Worm (Caenorhabditis elegans) whole organism, L3 larva: Measurements from ENCODE around the gene srh-75.
A peak's percentile ranks its signal among the peaks of the same experiment; 100 is the strongest.

Experiments used
- aly-2 ChIP-seq: fragments of 150-350 bp; optimal IDR thresholded peaks from 2 replicates; lab custom pipeline; 2014; ENCODE audit warnings: missing biosample characterization, missing genetic modification characterization
- ama-1 ChIP-seq: fragments of 150-350 bp; optimal IDR thresholded peaks from 2 replicates; lab custom pipeline; 2018
- ceh-82 ChIP-seq: fragments of 150-350 bp; optimal IDR thresholded peaks from 2 replicates; lab custom pipeline; 2014; ENCODE audit warnings: missing biosample characterization, missing genetic modification characterization
- ceh-9 ChIP-seq: sonication (generic microtip); optimal IDR thresholded peaks from 2 replicates; lab custom pipeline; 2018; ENCODE audit warnings: missing biosample characterization, missing genetic modification characterization
- daf-12 ChIP-seq: fragments of 150-350 bp; optimal IDR thresholded peaks from 2 replicates; lab custom pipeline; 2014; ENCODE audit warnings: missing biosample characterization, missing genetic modification reagents, missing genetic modification characterization
- egl-5 ChIP-seq: fragments of 150-350 bp; optimal IDR thresholded peaks from 2 replicates; lab custom pipeline; 2017; ENCODE audit warnings: missing biosample characterization, missing genetic modification reagents, missing genetic modification characterization, inconsistent platforms
- elt-1 ChIP-seq: fragments of 150-350 bp; optimal IDR thresholded peaks from 2 replicates; lab custom pipeline; 2014; ENCODE audit warnings: missing biosample characterization, missing genetic modification characterization
- elt-2 ChIP-seq: sonication (generic microtip); optimal IDR thresholded peaks from 2 replicates; lab custom pipeline; 2016; ENCODE audit warnings: missing genetic modification reagents, mild to moderate bottlenecking, missing genetic modification characterization, missing compliant biosample characterization
- eor-1 ChIP-seq, 2 experiments: fragments of 150-350 bp; optimal IDR thresholded peaks; 2 replicates each; lab custom pipeline; 2014 to 2018; ENCODE audit warnings: missing biosample characterization in 2 of 2, missing genetic modification characterization in 2 of 2
- fkh-10 ChIP-seq: sonication (generic microtip); optimal IDR thresholded peaks from 2 replicates; lab custom pipeline; 2017; ENCODE audit warnings: missing biosample characterization, missing genetic modification reagents, missing genetic modification characterization
- fkh-2 ChIP-seq: fragments of 150-350 bp; optimal IDR thresholded peaks from 2 replicates; lab custom pipeline; 2014; ENCODE audit warnings: missing biosample characterization, missing genetic modification reagents, missing genetic modification characterization
- hmg-11 ChIP-seq: sonication (generic microtip); optimal IDR thresholded peaks from 2 replicates; lab custom pipeline; 2016; ENCODE audit warnings: missing genetic modification characterization, missing compliant biosample characterization
- jun-1 ChIP-seq: fragments of 150-350 bp; optimal IDR thresholded peaks from 2 replicates; lab custom pipeline; 2014; ENCODE audit warnings: missing biosample characterization, missing genetic modification reagents, missing genetic modification characterization
- lin-15B ChIP-seq: fragments of 150-350 bp; optimal IDR thresholded peaks from 2 replicates; lab custom pipeline; 2014; ENCODE audit warnings: missing biosample characterization, missing genetic modification characterization
- lin-39 ChIP-seq: fragments of 150-350 bp; optimal IDR thresholded peaks from 2 replicates; lab custom pipeline; 2018; ENCODE audit warnings: missing biosample characterization, missing genetic modification reagents, missing genetic modification characterization
- lsy-12 ChIP-seq: sonication (generic microtip); optimal IDR thresholded peaks from 2 replicates; lab custom pipeline; 2016; ENCODE audit warnings: mild to moderate bottlenecking, missing genetic modification characterization, missing compliant biosample characterization
- mdl-1 ChIP-seq: fragments of 150-350 bp; optimal IDR thresholded peaks from 2 replicates; lab custom pipeline; 2014; ENCODE audit warnings: missing biosample characterization, missing genetic modification characterization
- nfya-1 ChIP-seq: sonication (generic microtip); optimal IDR thresholded peaks from 2 replicates; lab custom pipeline; 2017; ENCODE audit warnings: missing genetic modification characterization, mild to moderate bottlenecking, missing compliant biosample characterization, antibody characterized with exemption, moderate library complexity; ENCODE audit not compliant: insufficient read depth
- nhr-11 ChIP-seq: fragments of 150-350 bp; optimal IDR thresholded peaks from 2 replicates; lab custom pipeline; 2014; ENCODE audit warnings: missing biosample characterization, missing genetic modification characterization
- nhr-12 ChIP-seq: fragments of 150-350 bp; optimal IDR thresholded peaks from 2 replicates; lab custom pipeline; 2014; ENCODE audit warnings: missing biosample characterization, missing genetic modification characterization
- nhr-23 ChIP-seq: fragments of 150-350 bp; optimal IDR thresholded peaks from 2 replicates; lab custom pipeline; 2014; ENCODE audit warnings: missing biosample characterization, missing genetic modification reagents, missing genetic modification characterization
- nhr-237 ChIP-seq: fragments of 150-350 bp; optimal IDR thresholded peaks from 2 replicates; lab custom pipeline; 2014; ENCODE audit warnings: missing biosample characterization, missing genetic modification characterization
- nhr-25 ChIP-seq: sonication (generic microtip); optimal IDR thresholded peaks from 2 replicates; lab custom pipeline; 2017; ENCODE audit warnings: missing biosample characterization, missing genetic modification characterization
- nhr-43 ChIP-seq: sonication (generic microtip); optimal IDR thresholded peaks from 2 replicates; lab custom pipeline; 2016; ENCODE audit warnings: mild to moderate bottlenecking, missing genetic modification characterization, missing compliant biosample characterization; ENCODE audit not compliant: poor library complexity, severe bottlenecking
- nhr-67 ChIP-seq: fragments of 150-350 bp; optimal IDR thresholded peaks from 2 replicates; lab custom pipeline; 2014; ENCODE audit warnings: missing biosample characterization, missing genetic modification characterization
- nhr-76 ChIP-seq: fragments of 150-350 bp; sonication (generic microtip); optimal IDR thresholded peaks from 5 replicates; lab custom pipeline; 2014; ENCODE audit warnings: missing biosample characterization, missing genetic modification characterization
- nhr-77 ChIP-seq: fragments of 150-350 bp; optimal IDR thresholded peaks from 2 replicates; lab custom pipeline; 2014; ENCODE audit warnings: missing biosample characterization, missing genetic modification characterization
- pha-4 ChIP-seq: fragments of 150-350 bp; optimal IDR thresholded peaks from 2 replicates; lab custom pipeline; 2014; ENCODE audit warnings: missing biosample characterization, missing genetic modification reagents, missing genetic modification characterization
- pqm-1 ChIP-seq: fragments of 150-350 bp; optimal IDR thresholded peaks from 2 replicates; lab custom pipeline; 2017; ENCODE audit warnings: missing biosample characterization, missing genetic modification characterization, inconsistent platforms
- sea-2 ChIP-seq: fragments of 150-350 bp; sonication (generic microtip); optimal IDR thresholded peaks from 4 replicates; lab custom pipeline; 2014; ENCODE audit warnings: missing biosample characterization, missing genetic modification reagents, missing genetic modification characterization
- snpc-4 ChIP-seq: fragments of 150-350 bp; optimal IDR thresholded peaks from 2 replicates; lab custom pipeline; 2014; ENCODE audit warnings: missing biosample characterization, missing genetic modification characterization
- tbx-2 ChIP-seq: sonication (generic microtip); optimal IDR thresholded peaks from 2 replicates; lab custom pipeline; 2016; ENCODE audit warnings: mild to moderate bottlenecking, missing genetic modification characterization, missing compliant biosample characterization
- unc-39 ChIP-seq: sonication (generic microtip); optimal IDR thresholded peaks from 4 replicates; lab custom pipeline; 2017; ENCODE audit warnings: missing biosample characterization, missing genetic modification characterization
- ztf-11 ChIP-seq: fragments of 150-350 bp; optimal IDR thresholded peaks from 2 replicates; lab custom pipeline; 2014; ENCODE audit warnings: missing biosample characterization, missing genetic modification characterization
- ztf-4 ChIP-seq: fragments of 150-350 bp; optimal IDR thresholded peaks from 2 replicates; lab custom pipeline; 2014; ENCODE audit warnings: missing biosample characterization, missing genetic modification characterization

The srh-75 gene

DNA sequence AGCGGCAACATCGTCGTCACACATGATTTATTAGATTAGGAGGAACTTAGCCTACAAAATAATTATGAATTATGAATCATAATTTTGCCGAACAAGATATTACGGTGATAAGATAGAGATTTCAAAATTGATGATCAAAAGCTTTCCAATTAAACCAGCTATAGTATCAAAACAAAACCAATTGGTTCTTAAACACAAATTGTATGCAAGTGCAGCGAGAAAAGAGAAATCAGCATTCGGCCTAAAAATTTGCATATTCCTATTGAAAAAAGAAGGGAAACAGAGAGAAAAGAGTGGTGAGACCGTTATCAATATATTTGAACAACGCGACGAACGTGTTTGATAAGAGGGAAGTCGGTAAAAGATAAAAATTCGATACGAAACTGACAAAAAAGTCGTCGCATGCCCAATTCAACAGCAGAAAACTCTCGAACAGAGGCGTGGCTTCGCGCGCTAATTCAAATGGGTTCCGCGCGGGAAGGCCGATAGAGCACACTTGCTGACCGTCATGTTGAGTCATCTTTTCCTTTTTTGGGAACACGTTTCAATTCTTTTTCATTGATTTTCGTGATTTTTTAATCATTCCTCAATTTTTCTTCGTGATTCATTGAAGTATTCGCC lies 21.3 kb upstream of the srh-75 start, which contains the start of gene act-2 (continued):
- TF ChIP-seq mdl-1, result no peak
- no peak for TF ChIP-seq fkh-2
- no peak for TF ChIP-seq nhr-237 (tag; lab: Kevin White, UChicago)
- no peak for TF ChIP-seq sea-2 (GFP tag; lab: Kevin White, UChicago)
- no peak for TF ChIP-seq ztf-4
- TF ChIP-seq hmg-11 (tag; lab: Kevin White, UChicago), result peak; percentile 36
- no peak for TF ChIP-seq pqm-1 (tag; lab: Kevin White, UChicago)
- TF ChIP-seq nhr-11, result no peak
- peak; percentile 73 for TF ChIP-seq snpc-4 (tag; lab: Kevin White, UChicago)
- TF ChIP-seq jun-1 (tag; lab: Kevin White, UChicago), result peak; percentile 82
- peak; percentile 78 for TF ChIP-seq lin-15B (tag; lab: Kevin White, UChicago)
- no peak for TF ChIP-seq nhr-77 (tag; lab: Kevin White, UChicago)
- TF ChIP-seq nhr-43, result no peak
- peak; percentile 95 for TF ChIP-seq nhr-25 (tag; lab: Kevin White, UChicago)
- TF ChIP-seq nhr-67 (tag; lab: Kevin White, UChicago), result no peak
- TF ChIP-seq ceh-82 (tag; lab: Kevin White, UChicago), result no peak
- peak; percentile 20 for TF ChIP-seq elt-1 (tag; lab: Kevin White, UChicago)
- peak; percentile 74 for TF ChIP-seq lin-39

DNA sequence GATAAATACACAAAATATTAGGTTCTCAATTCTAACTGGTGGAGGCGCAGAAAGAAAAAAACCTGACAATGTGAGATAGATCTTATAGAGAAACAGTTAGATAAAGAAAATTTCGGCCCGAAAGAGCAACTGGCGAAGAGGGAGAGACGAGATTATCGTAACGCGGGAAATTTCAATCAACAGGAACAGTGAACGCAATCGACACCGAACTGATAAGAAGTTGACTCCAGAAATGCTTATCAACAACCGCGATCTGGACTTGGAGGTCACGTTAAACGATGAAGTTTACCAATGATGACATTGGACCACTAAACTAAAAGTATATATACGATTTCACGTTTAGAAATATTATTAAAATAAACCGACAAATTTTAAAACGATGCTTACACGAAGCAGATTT lies 19.5 kb upstream of the srh-75 start:
- TF ChIP-seq nhr-23 (tag; lab: Kevin White, UChicago) (no peak), lsy-12 (tag; lab: Kevin White, UChicago) (no peak), ceh-9 (no peak), nhr-11 (no peak), nhr-43 (no peak), hmg-11 (tag; lab: Kevin White, UChicago) (no peak), egl-5 (peak; percentile 8), nhr-77 (tag; lab: Kevin White, UChicago) (no peak), ama-1 (peak; percentile 94), snpc-4 (tag; lab: Kevin White, UChicago) (no peak), nhr-67 (tag; lab: Kevin White, UChicago) (no peak), pha-4 (tag; lab: Kevin White, UChicago) (peak; percentile 32), elt-2 (tag; lab: Kevin White, UChicago) (peak; percentile 52), tbx-2 (tag; lab: Kevin White, UChicago) (no peak), nhr-237 (tag; lab: Kevin White, UChicago) (no peak), nhr-12 (no peak), lin-39 (no peak), pqm-1 (tag; lab: Kevin White, UChicago) (no peak), ztf-11 (tag; lab: Kevin White, UChicago) (no peak), daf-12 (tag; lab: Kevin White, UChicago) (no peak), mdl-1 (no peak), nhr-25 (tag; lab: Kevin White, UChicago) (peak; percentile 72), aly-2 (tag; lab: Kevin White, UChicago) (no peak), nhr-76 (tag; lab: Kevin White, UChicago) (no peak), fkh-2 (no peak), jun-1 (tag; lab: Kevin White, UChicago) (peak; percentile 4), nfya-1 (tag; lab: Kevin White, UChicago) (no peak), fkh-10 (no peak), unc-39 (tag; lab: Kevin White, UChicago) (no peak)
- TF ChIP-seq, all 47 proteins: peak for 6

DNA sequence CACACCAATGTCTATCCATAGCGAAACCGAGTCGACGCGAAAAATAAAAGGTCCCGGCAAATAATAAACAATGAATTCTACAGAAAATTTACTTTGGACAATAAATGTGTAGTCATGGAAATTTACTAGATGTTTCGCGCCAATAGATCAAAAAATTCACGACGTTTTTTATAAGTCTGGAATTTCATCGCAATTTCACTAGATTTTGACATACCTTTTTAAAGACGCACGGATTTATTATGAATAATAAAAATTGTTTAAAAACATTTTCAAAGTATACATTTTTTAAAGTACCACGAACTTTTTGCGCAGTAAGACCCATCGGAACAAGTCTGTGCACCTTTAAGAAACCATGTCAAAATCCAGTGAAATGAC lies 19.1 kb upstream of the srh-75 start:
- TF ChIP-seq nhr-43 (peak; percentile 14), tbx-2 (tag; lab: Kevin White, UChicago) (peak; percentile 34), eor-1 (tag; optimal IDR thresholded peaks at IDR 0.05; lab: Kevin White, UChicago) (no peak)
- TF ChIP-seq, all 47 proteins: peak for 2

DNA sequence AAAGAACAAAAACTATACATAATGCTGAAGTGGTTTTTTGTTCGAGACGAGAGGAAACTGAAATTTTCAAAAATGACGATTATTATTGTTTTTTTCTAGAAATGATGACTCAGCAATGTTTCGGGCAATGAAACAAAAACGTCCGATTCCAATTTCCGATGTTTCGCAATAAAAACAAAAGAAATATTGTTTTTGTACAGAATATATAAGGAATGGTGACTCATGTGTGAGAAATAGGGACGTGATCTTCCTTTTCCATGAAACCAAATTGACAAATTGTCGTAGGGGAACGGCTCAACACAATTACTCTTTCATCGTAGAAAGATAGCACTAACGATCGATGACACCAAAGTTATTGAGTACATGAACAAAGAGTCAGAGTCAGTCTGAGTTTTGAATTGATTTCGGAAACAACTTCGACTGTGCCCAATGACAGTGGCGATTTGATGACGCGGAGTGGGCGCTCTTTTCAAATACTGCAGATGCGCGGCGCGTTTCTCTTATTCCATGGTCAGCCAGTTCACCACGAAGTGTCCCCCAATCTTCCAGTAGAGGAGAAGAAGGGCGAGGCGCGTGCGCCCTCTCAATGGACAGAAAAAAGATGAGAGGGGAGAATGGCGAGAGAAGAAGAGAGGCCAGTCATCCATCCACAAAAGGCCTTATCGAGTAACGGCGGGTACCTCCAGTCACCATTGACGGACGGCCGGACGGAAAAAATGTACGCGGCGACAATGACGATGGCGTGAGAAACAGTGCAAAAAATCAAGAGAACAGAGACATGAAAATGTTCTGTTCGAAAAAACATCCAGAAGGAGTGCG lies 18.5 kb upstream of the srh-75 start:
- TF ChIP-seq snpc-4 (tag; lab: Kevin White, UChicago) (peak; percentile 28), nhr-25 (tag; lab: Kevin White, UChicago) (peak; percentile 68), aly-2 (tag; lab: Kevin White, UChicago) (no peak), elt-1 (tag; lab: Kevin White, UChicago) (no peak), nfya-1 (tag; lab: Kevin White, UChicago) (peak; percentile 78), ama-1 (peak; percentile 64), lin-15B (tag; lab: Kevin White, UChicago) (peak; percentile 61), nhr-76 (tag; lab: Kevin White, UChicago) (no peak), ztf-11 (tag; lab: Kevin White, UChicago) (no peak), hmg-11 (tag; lab: Kevin White, UChicago) (peak; percentile 85), egl-5 (no peak), nhr-23 (tag; lab: Kevin White, UChicago) (peak; percentile 26), nhr-77 (tag; lab: Kevin White, UChicago) (no peak), mdl-1 (peak; percentile 23), ztf-4 (no peak)
